Worm (Caenorhabditis elegans) whole organism, L4 larva: ENCODE data around the gene mtx-2.

Experiments
- fkh-10 ChIP-seq: fragments of 150-350 bp; optimal IDR thresholded peaks from 2 replicates; lab custom pipeline; 2014; ENCODE audit warnings: missing biosample characterization, missing genetic modification reagents, missing genetic modification characterization
- lin-39 ChIP-seq: fragments of 150-350 bp; optimal IDR thresholded peaks from 2 replicates; lab custom pipeline; 2014; ENCODE audit warnings: missing biosample characterization, missing genetic modification reagents, missing genetic modification characterization
- nhr-11 ChIP-seq: fragments of 150-350 bp; optimal IDR thresholded peaks from 2 replicates; lab custom pipeline; 2014; ENCODE audit warnings: missing biosample characterization, missing genetic modification characterization
- nhr-237 ChIP-seq: sonication (generic microtip); optimal IDR thresholded peaks from 2 replicates; lab custom pipeline; 2017; ENCODE audit warnings: missing biosample characterization, missing genetic modification characterization
- nhr-76 ChIP-seq: fragments of 150-350 bp; optimal IDR thresholded peaks from 2 replicates; lab custom pipeline; 2014; ENCODE audit warnings: missing biosample characterization, missing genetic modification characterization
- nhr-77 ChIP-seq: fragments of 150-350 bp; optimal IDR thresholded peaks from 2 replicates; lab custom pipeline; 2014; ENCODE audit warnings: missing biosample characterization, missing genetic modification characterization
- set-16 ChIP-seq: fragments of 200-800 bp; sonication (Bioruptor generic); IDR thresholded peaks from 2 replicates; pipeline ENCODE4 v1.3.6; 2022; ENCODE audit warnings: missing genetic modification reagents, missing genetic modification characterization, missing compliant biosample characterization
- unc-62 ChIP-seq, 3 experiments: fragments of 150-350 bp in 1 of 3; sonication (generic microtip); optimal IDR thresholded peaks in 2 of 3; peaks in 1 of 3; 1 replicate in 1 of 3; 2 replicates in 2 of 3; lab custom pipeline; 2014 to 2017; ENCODE audit warnings: missing biosample characterization in 3 of 3, missing genetic modification characterization in 3 of 3, missing genetic modification reagents in 3 of 3, missing genotype in 1 of 3
- zag-1 ChIP-seq: fragments of 150-350 bp; optimal IDR thresholded peaks from 2 replicates; lab custom pipeline; 2014; ENCODE audit warnings: missing biosample characterization, missing genetic modification characterization

DNA sequence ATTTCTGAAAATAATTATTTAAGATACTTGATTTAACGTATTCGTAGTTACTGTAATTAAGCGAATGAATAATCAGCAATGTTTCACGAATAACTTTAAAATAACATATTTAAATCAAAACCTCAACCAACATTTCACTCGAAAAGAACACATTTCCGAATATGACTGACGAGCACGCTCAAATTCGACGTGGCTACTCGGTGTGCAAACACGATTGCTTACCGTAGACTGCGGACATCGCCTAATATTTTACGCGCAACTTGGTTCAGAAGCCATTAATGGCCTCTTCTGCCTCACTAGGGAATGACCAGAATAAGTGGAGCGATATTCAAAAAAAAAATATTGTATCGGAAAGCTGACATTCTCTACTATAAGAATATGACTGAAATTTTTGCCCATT lies 6.6 kb upstream of the mtx-2 start, which contains the start of gene snu-23:
- no peak for TF ChIP-seq lin-39
- TF ChIP-seq nhr-76 (tag; lab: Kevin White, UChicago) = no peak
- no peak for TF ChIP-seq fkh-10 (GFP tag; lab: Kevin White, UChicago)
- TF ChIP-seq zag-1 (tag; lab: Kevin White, UChicago) = no peak
- TF ChIP-seq nhr-77 (tag; lab: Kevin White, UChicago) = no peak
- no peak for TF ChIP-seq unc-62 (GFP tag; optimal IDR thresholded peaks at IDR 0.05 in 1 of 2; lab: Kevin White, UChicago)
- no peak for TF ChIP-seq unc-62 (tag; optimal IDR thresholded peaks at IDR 0.05; lab: Kevin White, UChicago)
- no peak for TF ChIP-seq set-16 (GFP tag; lab: Robert Waterston, UW)
- no peak for TF ChIP-seq nhr-11
- no peak for TF ChIP-seq nhr-237 (tag; lab: Kevin White, UChicago)
